Worm (Caenorhabditis elegans): ENCODE results near the gene B0547.2.

Gene B0547.2

DNA sequence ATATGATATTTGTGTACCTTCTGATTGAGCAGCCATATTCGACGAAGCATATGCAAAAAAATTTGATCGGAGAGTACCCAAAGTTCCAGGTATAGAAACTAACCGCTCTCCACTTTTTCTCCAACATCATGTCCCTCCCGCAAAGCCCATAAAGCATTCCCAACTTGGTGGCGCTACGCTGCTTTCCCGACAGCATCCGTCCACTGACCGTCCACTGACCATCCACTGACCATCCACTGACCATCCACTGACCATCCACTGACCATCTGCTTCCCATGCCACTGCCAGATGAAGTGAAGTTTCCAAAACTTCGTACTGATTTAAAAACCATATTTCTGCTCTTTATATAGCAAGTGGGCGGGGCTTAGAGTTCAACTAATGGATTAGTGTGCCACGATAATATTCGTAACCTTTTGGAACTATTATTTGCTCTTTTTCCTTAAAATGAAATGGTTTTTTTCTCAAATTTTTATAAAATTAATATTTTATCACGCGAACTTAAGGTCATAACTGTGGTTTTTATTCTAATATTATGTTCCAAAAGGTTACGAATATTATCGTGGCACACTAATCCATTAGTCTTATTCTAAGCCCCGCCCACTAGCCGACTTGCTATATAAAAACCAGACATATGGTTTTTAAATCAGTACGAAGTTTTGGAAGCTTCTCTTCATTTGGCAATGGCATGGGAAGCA, 44.7 kb downstream of the B0547.2 start, which contains the start of gene C55C3.8:
C55C3.8 (plus strand) TSS at position 645 of the 695 bp plus-strand sequence.
- TF ChIP-seq him-1 (tag; optimal IDR thresholded peaks at IDR 0.05) (no peak), dao-5 (tag; optimal IDR thresholded peaks at IDR 0.05) (no peak), W03F9.2 (tag; optimal IDR thresholded peaks at IDR 0.05) (no peak)
